Worm (Caenorhabditis elegans): ENCODE data around the gene lido-7.
A peak's percentile ranks its signal among the peaks of the same experiment; 100 is the strongest.

Gene lido-7

ce11 chrII:2987854-2988350 lies at the start of gene lido-7:
TSS of gene lido-7 (plus strand) at chrII:2988300.
- TF ChIP-seq ama-1 (optimal IDR thresholded peaks at IDR 0.05) (no peak), nhr-25 (tag; optimal IDR thresholded peaks at IDR 0.05) (no peak), elt-3 (tag; optimal IDR thresholded peaks at IDR 0.05) (no peak), ceh-82 (tag; optimal IDR thresholded peaks at IDR 0.05) (no peak), nhr-10 (tag; optimal IDR thresholded peaks at IDR 0.05) (no peak), crh-2 (tag; optimal IDR thresholded peaks at IDR 0.05) (peak; percentile 34), mab-5 (tag; optimal IDR thresholded peaks at IDR 0.05) (no peak), unc-55 (GFP tag; optimal IDR thresholded peaks at IDR 0.05) (peak; percentile 41), nhr-6 (tag; optimal IDR thresholded peaks at IDR 0.05) (no peak), sem-4 (tag; optimal IDR thresholded peaks at IDR 0.05) (no peak), R02D3.7 (tag; optimal IDR thresholded peaks at IDR 0.05) (no peak), fos-1 (tag; optimal IDR thresholded peaks at IDR 0.05) (no peak), snpc-4 (tag; optimal IDR thresholded peaks at IDR 0.05) (no peak), nhr-237 (tag; optimal IDR thresholded peaks at IDR 0.05) (no peak), elt-1 (tag; optimal IDR thresholded peaks at IDR 0.05) (no peak), ztf-1 (GFP tag; conservative IDR thresholded peaks at IDR 0.05) (no peak), gmeb-1 (tag; optimal IDR thresholded peaks at IDR 0.05) (peak; percentile 27), unc-39 (tag; optimal IDR thresholded peaks at IDR 0.05) (no peak), sma-3 (GFP tag; optimal IDR thresholded peaks at IDR 0.05) (no peak), lsy-2 (tag; optimal IDR thresholded peaks at IDR 0.05) (peak in 1 of 2 experiments; percentile 53), nhr-11 (tag; optimal IDR thresholded peaks at IDR 0.05) (no peak), lin-13 (GFP tag; optimal IDR thresholded peaks at IDR 0.05) (peak; percentile 36), F13H6.1 (tag; optimal IDR thresholded peaks at IDR 0.05) (peak; percentile 69), nhr-12 (tag; optimal IDR thresholded peaks at IDR 0.05) (no peak), Y55F3AM.14 (GFP tag; optimal IDR thresholded peaks at IDR 0.05) (no peak), sma-9 (GFP tag; optimal IDR thresholded peaks at IDR 0.05) (peak; percentile 76), sma-9 (tag; optimal IDR thresholded peaks at IDR 0.05) (no peak), aly-2 (tag; optimal IDR thresholded peaks at IDR 0.05) (no peak), zag-1 (tag; optimal IDR thresholded peaks at IDR 0.05) (no peak), ztf-4 (tag; optimal IDR thresholded peaks at IDR 0.05) (no peak), alr-1 (tag; optimal IDR thresholded peaks at IDR 0.05) (no peak), dmd-4 (tag; optimal IDR thresholded peaks at IDR 0.05) (no peak), nhr-129 (tag; optimal IDR thresholded peaks at IDR 0.05) (peak; percentile 42), C34F6.9 (tag; optimal IDR thresholded peaks at IDR 0.05) (peak; percentile 23), blmp-1 (tag; optimal IDR thresholded peaks at IDR 0.05; ENCODE audit: insufficient read depth) (no peak), lin-11 (tag; optimal IDR thresholded peaks at IDR 0.05) (no peak), skn-1 (tag; optimal IDR thresholded peaks at IDR 0.05) (no peak)

- TF ChIP-seq mdl-1 (tag; optimal IDR thresholded peaks at IDR 0.05) (no peak), lin-13 (GFP tag; optimal IDR thresholded peaks at IDR 0.05) (no peak), nhr-12 (tag; optimal IDR thresholded peaks at IDR 0.05) (no peak), R02D3.7 (tag; optimal IDR thresholded peaks at IDR 0.05) (no peak), sma-3 (GFP tag; optimal IDR thresholded peaks at IDR 0.05) (no peak), snpc-4 (tag; optimal IDR thresholded peaks at IDR 0.05) (no peak), elt-3 (tag; optimal IDR thresholded peaks at IDR 0.05) (no peak), unc-55 (GFP tag; optimal IDR thresholded peaks at IDR 0.05) (no peak), ztf-11 (tag; optimal IDR thresholded peaks at IDR 0.05) (no peak), C34F6.9 (tag; optimal IDR thresholded peaks at IDR 0.05) (no peak)
These were observed 48.4 kb upstream of the lido-7 start for ce11 chrII:2939681-2940080.

ce11 chrII:2940747-2941146 lies 47.4 kb upstream of the lido-7 start, which contains the start of gene irld-66:
TSS of gene irld-66 (minus strand) at chrII:2940847.
- TF ChIP-seq nhr-237 (tag; optimal IDR thresholded peaks at IDR 0.05) (no peak), unc-39 (tag; optimal IDR thresholded peaks at IDR 0.05) (no peak), nhr-6 (tag; optimal IDR thresholded peaks at IDR 0.05) (no peak)

- TF ChIP-seq skn-1 (tag; optimal IDR thresholded peaks at IDR 0.05) (no peak), mbf-1 (tag; optimal IDR thresholded peaks at IDR 0.05) (no peak), fos-1 (tag; optimal IDR thresholded peaks at IDR 0.05) (no peak), aly-2 (tag; optimal IDR thresholded peaks at IDR 0.05) (no peak), nhr-12 (tag; optimal IDR thresholded peaks at IDR 0.05) (no peak), mdl-1 (tag; optimal IDR thresholded peaks at IDR 0.05) (no peak), gmeb-1 (tag; optimal IDR thresholded peaks at IDR 0.05) (no peak), ztf-1 (GFP tag; conservative IDR thresholded peaks at IDR 0.05) (no peak), ceh-82 (tag; optimal IDR thresholded peaks at IDR 0.05) (no peak), elt-1 (tag; optimal IDR thresholded peaks at IDR 0.05) (no peak), unc-62 (GFP tag; optimal IDR thresholded peaks at IDR 0.05) (no peak), nhr-237 (tag; optimal IDR thresholded peaks at IDR 0.05) (no peak), blmp-1 (tag; optimal IDR thresholded peaks at IDR 0.05; ENCODE audit: insufficient read depth) (no peak), Y55F3AM.14 (GFP tag; optimal IDR thresholded peaks at IDR 0.05) (no peak), lsy-2 (tag; optimal IDR thresholded peaks at IDR 0.05) (no peak), alr-1 (tag; optimal IDR thresholded peaks at IDR 0.05) (no peak), ama-1 (optimal IDR thresholded peaks at IDR 0.05) (no peak), nhr-77 (tag; optimal IDR thresholded peaks at IDR 0.05) (no peak), unc-55 (GFP tag; optimal IDR thresholded peaks at IDR 0.05) (no peak)
These were observed 44.1 kb upstream of the lido-7 start, which contains the start of the genes irld-50 and irld-49 for ce11 chrII:2943966-2944365. TSS of gene irld-50 (minus strand) at chrII:2944066. TSS of gene irld-49 (plus strand) at chrII:2944176.

All from whole organism, L2 larva.